Worm (Caenorhabditis elegans) whole organism, L4 larva: ENCODE results near the gene tsp-4.
"Not testable (repeated sequence)": the region's sequence is repeated elsewhere in the genome, so short reads cannot be mapped to it uniquely, and the experiment has no call there.

Experiments used
- Y75B8A.6 ChIP-seq: fragments of 200-800 bp; sonication (Bioruptor generic); IDR thresholded peaks from 2 replicates; pipeline ENCODE4 v1.3.6; 2022; ENCODE audit warnings: missing genetic modification reagents, missing genetic modification characterization, missing compliant biosample characterization
- ama-1 ChIP-seq: fragments of 150-350 bp; optimal IDR thresholded peaks from 2 replicates; lab custom pipeline; 2014; ENCODE audit warnings: inconsistent platforms, mixed read lengths
- cey-2 ChIP-seq: sonication (generic microtip); optimal IDR thresholded peaks from 3 replicates; lab custom pipeline; 2017; ENCODE audit warnings: missing genetic modification characterization, mild to moderate bottlenecking, missing compliant biosample characterization, antibody characterized with exemption, borderline replicate concordance; ENCODE audit not compliant: insufficient read depth
- fkh-10 ChIP-seq: fragments of 150-350 bp; optimal IDR thresholded peaks from 2 replicates; lab custom pipeline; 2014; ENCODE audit warnings: missing biosample characterization, missing genetic modification reagents, missing genetic modification characterization
- fos-1 ChIP-seq: fragments of 150-350 bp; optimal IDR thresholded peaks from 2 replicates; lab custom pipeline; 2014; ENCODE audit warnings: missing biosample characterization, missing genetic modification characterization
- hlh-11 ChIP-seq: fragments of 200-800 bp; sonication (Bioruptor generic); optimal IDR thresholded peaks from 2 replicates; lab custom pipeline; 2018; ENCODE audit warnings: mild to moderate bottlenecking, missing genetic modification characterization, missing compliant biosample characterization
- hlh-30 ChIP-seq: sonication (generic microtip); optimal IDR thresholded peaks from 2 replicates; lab custom pipeline; 2017; ENCODE audit warnings: antibody characterized with exemption, mild to moderate bottlenecking, missing genetic modification characterization, missing compliant biosample characterization; ENCODE audit not compliant: insufficient read depth
- hmg-1.1 ChIP-seq: fragments of 200-800 bp; sonication (Bioruptor generic); IDR thresholded peaks from 2 replicates; pipeline ENCODE4 v1.3.6; 2022; ENCODE audit warnings: missing genetic modification reagents, missing genetic modification characterization, missing compliant biosample characterization
- lin-15B ChIP-seq: fragments of 150-350 bp; sonication (generic microtip); optimal IDR thresholded peaks from 3 replicates; lab custom pipeline; 2014; ENCODE audit warnings: missing biosample characterization, missing genetic modification characterization
- madf-9 ChIP-seq: fragments of 200-800 bp; sonication (Bioruptor generic); conservative IDR thresholded peaks from 2 replicates; pipeline ENCODE4 v1.3.6; 2022; ENCODE audit warnings: missing genetic modification reagents, missing genetic modification characterization, missing compliant biosample characterization
- nhr-11 ChIP-seq: fragments of 150-350 bp; optimal IDR thresholded peaks from 2 replicates; lab custom pipeline; 2014; ENCODE audit warnings: missing biosample characterization, missing genetic modification characterization
- nhr-48 ChIP-seq: sonication (generic microtip); optimal IDR thresholded peaks from 2 replicates; lab custom pipeline; 2016; ENCODE audit warnings: mild to moderate bottlenecking, missing genetic modification characterization, missing compliant biosample characterization
- tra-1 ChIP-seq: fragments of 200-800 bp; sonication (Bioruptor generic); IDR thresholded peaks from 2 replicates; pipeline ENCODE4 v1.3.6; 2022; ENCODE audit warnings: missing genetic modification reagents, missing genetic modification characterization, missing compliant biosample characterization
- unc-39 ChIP-seq: sonication (generic microtip); optimal IDR thresholded peaks from 2 replicates; lab custom pipeline; 2017; ENCODE audit warnings: missing biosample characterization, missing genetic modification characterization

tsp-4 gene

DNA sequence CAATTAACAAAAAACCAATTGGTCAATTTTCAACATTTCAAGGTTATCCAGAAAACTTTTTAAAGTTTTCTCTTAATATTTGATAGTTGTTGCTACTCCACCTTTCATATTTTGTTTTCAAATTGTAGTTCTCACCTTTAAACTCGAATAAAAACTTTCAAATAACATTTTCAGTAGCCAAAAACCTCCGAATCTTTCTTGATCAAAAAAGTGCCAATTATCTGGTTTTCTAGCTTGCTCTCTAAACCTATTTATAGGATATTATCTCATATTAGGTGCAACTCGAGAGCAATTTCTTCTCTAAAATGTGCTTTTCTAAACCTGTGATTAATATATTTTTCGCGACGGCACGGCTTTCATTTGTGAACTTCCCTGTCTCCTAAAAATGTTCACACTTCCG is 32.9 kb downstream of the tsp-4 start, which contains the start of gene sru-26:
sru-26 (plus strand) TSS at position 301 of the 400 bp plus-strand sequence.
- TF ChIP-seq ama-1 (lab: Kevin White, UChicago) (no peak), nhr-11 (tag; lab: Kevin White, UChicago) (no peak), hlh-30 (tag; lab: Kevin White, UChicago) (no peak), cey-2 (tag; lab: Kevin White, UChicago) (no peak), Y75B8A.6 (GFP tag; lab: Robert Waterston, UW) (no peak), hmg-1.1 (GFP tag; lab: Robert Waterston, UW) (no peak), unc-39 (no peak)

DNA sequence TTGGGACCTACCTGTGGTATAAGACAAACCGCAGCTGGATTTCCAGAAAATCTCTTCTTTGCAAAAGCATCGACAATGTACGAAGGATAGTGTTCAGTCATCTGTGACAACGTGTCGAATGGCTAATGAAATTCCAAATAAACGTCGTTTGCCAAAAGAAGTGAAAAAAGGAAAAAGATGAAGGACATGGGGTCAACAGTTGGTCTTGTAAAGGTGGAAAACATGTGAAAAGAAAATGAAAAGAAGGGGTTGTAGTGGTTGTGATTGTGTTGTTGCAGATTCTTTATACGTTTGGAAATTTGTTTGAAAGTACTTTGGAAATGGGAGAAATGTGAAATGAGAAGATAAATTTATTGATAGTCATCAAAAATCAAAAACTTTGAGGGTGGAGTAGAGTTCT is 35.6 kb downstream of the tsp-4 start, which contains the start of gene T04A11.4:
T04A11.4 (minus strand) TSS at position 101 of the 400 bp plus-strand sequence.
- not testable (repeated sequence) for TF ChIP-seq lin-15B (tag; lab: Kevin White, UChicago); fkh-10 (GFP tag; lab: Kevin White, UChicago); fos-1

DNA sequence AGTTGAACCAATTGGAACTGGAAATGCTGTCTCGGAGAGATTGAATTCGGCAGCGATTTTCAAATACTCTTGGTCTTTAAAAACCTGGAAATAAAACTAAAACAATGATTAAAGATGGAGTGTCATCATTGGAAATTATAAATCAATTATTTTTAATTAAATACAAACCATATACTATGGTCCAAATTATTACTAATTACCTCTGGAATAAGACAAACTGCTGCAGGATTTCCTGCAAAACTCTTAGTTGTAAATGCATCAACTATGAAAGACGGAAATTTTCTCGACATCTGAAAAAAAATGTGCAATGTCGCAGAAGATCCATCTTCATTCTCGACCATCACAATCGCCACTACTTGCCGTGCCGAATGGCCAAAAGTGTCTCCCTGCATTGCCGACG is 41.3 kb downstream of the tsp-4 start, which contains the start of gene igdb-1:
igdb-1 (plus strand) TSS at position 301 of the 400 bp plus-strand sequence.
- not testable (repeated sequence) for TF ChIP-seq Y75B8A.6 (GFP tag; lab: Robert Waterston, UW); ama-1 (lab: Kevin White, UChicago); madf-9 (GFP tag; lab: Robert Waterston, UW)
- TF ChIP-seq, all 104 proteins: peak for 0; not testable (repeated sequence) for 104

DNA sequence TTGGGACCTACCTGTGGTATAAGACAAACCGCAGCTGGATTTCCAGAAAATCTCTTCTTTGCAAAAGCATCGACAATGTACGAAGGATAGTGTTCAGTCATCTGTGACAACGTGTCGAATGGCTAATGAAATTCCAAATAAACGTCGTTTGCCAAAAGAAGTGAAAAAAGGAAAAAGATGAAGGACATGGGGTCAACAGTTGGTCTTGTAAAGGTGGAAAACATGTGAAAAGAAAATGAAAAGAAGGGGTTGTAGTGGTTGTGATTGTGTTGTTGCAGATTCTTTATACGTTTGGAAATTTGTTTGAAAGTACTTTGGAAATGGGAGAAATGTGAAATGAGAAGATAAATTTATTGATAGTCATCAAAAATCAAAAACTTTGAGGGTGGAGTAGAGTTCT is 43.1 kb downstream of the tsp-4 start, which contains the start of gene T04A11.1:
T04A11.1 (minus strand) TSS at position 101 of the 400 bp plus-strand sequence.
- not testable (repeated sequence) for TF ChIP-seq tra-1 (GFP tag; lab: Robert Waterston, UW); hlh-11 (tag; lab: Kevin White, UChicago); nhr-48 (tag; lab: Kevin White, UChicago)
